Worm (Caenorhabditis elegans) whole organism, L3 larva: ENCODE measurements around the gene lgc-44.

Experiments
- egl-5 ChIP-seq: fragments of 150-350 bp; optimal IDR thresholded peaks from 2 replicates; lab custom pipeline; 2017; ENCODE audit warnings: missing biosample characterization, missing genetic modification reagents, missing genetic modification characterization, inconsistent platforms
- elt-1 ChIP-seq: fragments of 150-350 bp; optimal IDR thresholded peaks from 2 replicates; lab custom pipeline; 2014; ENCODE audit warnings: missing biosample characterization, missing genetic modification characterization
- eor-1 ChIP-seq, 2 experiments: fragments of 150-350 bp; optimal IDR thresholded peaks; 2 replicates each; lab custom pipeline; 2014 to 2018; ENCODE audit warnings: missing biosample characterization in 2 of 2, missing genetic modification characterization in 2 of 2
- hmg-11 ChIP-seq: sonication (generic microtip); optimal IDR thresholded peaks from 2 replicates; lab custom pipeline; 2016; ENCODE audit warnings: missing genetic modification characterization, missing compliant biosample characterization
- lin-39 ChIP-seq: fragments of 150-350 bp; optimal IDR thresholded peaks from 2 replicates; lab custom pipeline; 2018; ENCODE audit warnings: missing biosample characterization, missing genetic modification reagents, missing genetic modification characterization
- mdl-1 ChIP-seq: fragments of 150-350 bp; optimal IDR thresholded peaks from 2 replicates; lab custom pipeline; 2014; ENCODE audit warnings: missing biosample characterization, missing genetic modification characterization
- nhr-28 ChIP-seq: fragments of 150-350 bp; optimal IDR thresholded peaks from 2 replicates; lab custom pipeline; 2014; ENCODE audit warnings: missing biosample characterization, missing genetic modification characterization
- pqm-1 ChIP-seq: fragments of 150-350 bp; optimal IDR thresholded peaks from 2 replicates; lab custom pipeline; 2017; ENCODE audit warnings: missing biosample characterization, missing genetic modification characterization, inconsistent platforms
- snpc-4 ChIP-seq: fragments of 150-350 bp; optimal IDR thresholded peaks from 2 replicates; lab custom pipeline; 2014; ENCODE audit warnings: missing biosample characterization, missing genetic modification characterization
- ztf-4 ChIP-seq: fragments of 150-350 bp; optimal IDR thresholded peaks from 2 replicates; lab custom pipeline; 2014; ENCODE audit warnings: missing biosample characterization, missing genetic modification characterization

Gene lgc-44

DNA sequence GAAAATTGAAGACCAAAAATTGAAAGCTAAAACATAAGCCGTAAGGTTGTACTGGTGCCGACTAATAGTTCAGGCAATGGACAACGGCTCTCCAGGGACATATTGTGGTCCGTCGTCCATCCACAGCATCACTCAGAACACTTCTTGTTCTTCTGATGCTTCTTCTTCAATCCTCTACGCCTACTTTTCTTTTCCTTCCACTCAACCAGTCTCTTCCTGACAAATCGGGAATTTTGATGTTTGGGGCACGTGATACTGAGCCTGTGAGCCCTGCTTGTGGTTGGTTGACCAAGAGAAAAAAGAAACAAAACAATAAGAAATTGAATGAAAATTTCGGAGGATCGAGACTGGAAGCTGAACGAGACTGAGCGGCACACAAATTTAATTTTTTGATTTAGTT is 51.1 kb downstream of the lgc-44 start:
- TF ChIP-seq mdl-1 (tag; lab: Kevin White, UChicago) (no peak), lin-39 (peak; percentile 25), nhr-28 (no peak), ztf-4 (tag; lab: Kevin White, UChicago) (no peak), hmg-11 (tag; lab: Kevin White, UChicago) (no peak)

DNA sequence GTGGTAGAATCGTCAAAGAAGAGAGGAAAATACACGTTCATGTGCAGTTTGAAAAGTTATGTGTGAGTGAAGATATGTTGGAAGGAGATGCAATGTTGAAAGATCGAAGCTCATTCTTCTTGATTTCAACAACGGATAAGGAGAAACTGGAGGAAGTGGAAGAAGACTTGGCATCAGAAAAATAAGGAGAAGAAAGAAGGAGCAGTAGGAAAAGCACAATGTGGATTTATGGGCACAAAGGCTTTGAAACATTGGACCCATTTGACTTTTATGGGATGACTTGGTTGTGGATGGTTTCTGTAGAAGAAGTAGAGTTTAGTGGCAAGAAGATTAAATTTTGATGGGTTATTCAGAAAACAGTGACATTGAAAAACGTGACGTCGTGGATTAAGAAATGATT is 52.3 kb downstream of the lgc-44 start:
- no peak for TF ChIP-seq snpc-4 (tag; lab: Kevin White, UChicago)
- peak; percentile 65 for TF ChIP-seq egl-5 (tag; lab: Kevin White, UChicago)
- TF ChIP-seq eor-1 (tag; optimal IDR thresholded peaks at IDR 0.05; lab: Kevin White, UChicago), result no peak
- peak; percentile 14 for TF ChIP-seq elt-1
- TF ChIP-seq pqm-1 (tag; lab: Kevin White, UChicago), result no peak
- no peak for TF ChIP-seq nhr-28
